Worm (Caenorhabditis elegans) whole organism, L4 larva: ENCODE data around the gene tmem-184.

Experiments used
- D1046.2 ChIP-seq: fragments of 200-800 bp; sonication (Bioruptor generic); IDR thresholded peaks from 2 replicates; pipeline ENCODE4 v1.3.6; 2022; ENCODE audit warnings: missing genetic modification characterization, missing compliant biosample characterization
- F26F4.8 ChIP-seq: fragments of 200-800 bp; sonication (Bioruptor generic); conservative IDR thresholded peaks from 2 replicates; pipeline ENCODE4 v1.3.6; 2022; ENCODE audit warnings: missing genetic modification characterization, missing compliant biosample characterization
- F37D6.2 ChIP-seq: sonication (generic microtip); optimal IDR thresholded peaks from 2 replicates; lab custom pipeline; 2016; ENCODE audit warnings: mild to moderate bottlenecking, missing genetic modification characterization, missing compliant biosample characterization
- F44E2.7 ChIP-seq: fragments of 200-800 bp; sonication (Bioruptor generic); IDR thresholded peaks from 2 replicates; pipeline ENCODE4 v2.1.2; 2022; ENCODE audit warnings: missing genetic modification characterization, missing compliant biosample characterization
- R02D3.7 ChIP-seq: fragments of 150-350 bp; sonication (generic microtip); optimal IDR thresholded peaks from 3 replicates; lab custom pipeline; 2014; ENCODE audit warnings: missing biosample characterization, missing genetic modification characterization
- T20F7.1 ChIP-seq: fragments of 200-800 bp; sonication (Bioruptor generic); optimal IDR thresholded peaks from 2 replicates; lab custom pipeline; 2018; ENCODE audit warnings: mild to moderate bottlenecking, missing genetic modification characterization, missing compliant biosample characterization
- Y48G9A.11 ChIP-seq: fragments of 200-800 bp; sonication (Bioruptor generic); IDR thresholded peaks from 2 replicates; pipeline ENCODE4 v1.3.6; 2022; ENCODE audit warnings: missing genetic modification reagents, missing genetic modification characterization, missing compliant biosample characterization
- aha-1 ChIP-seq: fragments of 150-350 bp; peaks from one replicate; lab custom pipeline; 2014; ENCODE audit warnings: missing biosample characterization, missing genetic modification characterization
- arid-1 ChIP-seq: fragments of 200-800 bp; sonication (Bioruptor generic); conservative IDR thresholded peaks from 2 replicates; pipeline ENCODE4 v1.3.6; 2022; ENCODE audit warnings: missing genetic modification reagents, missing genetic modification characterization, missing compliant biosample characterization
- ceh-62 ChIP-seq: sonication (generic microtip); optimal IDR thresholded peaks from 2 replicates; lab custom pipeline; 2017; ENCODE audit warnings: missing biosample characterization, missing genetic modification characterization
- ceh-82 ChIP-seq: sonication (generic microtip); optimal IDR thresholded peaks from 2 replicates; lab custom pipeline; 2017; ENCODE audit warnings: missing biosample characterization, missing genetic modification characterization
- daf-12 ChIP-seq: fragments of 150-350 bp; optimal IDR thresholded peaks from 2 replicates; lab custom pipeline; 2014; ENCODE audit warnings: missing biosample characterization, missing genetic modification reagents, missing genetic modification characterization
- daf-8 ChIP-seq: fragments of 200-800 bp; sonication (Bioruptor generic); IDR thresholded peaks from 2 replicates; pipeline ENCODE4 v1.3.6; 2022; ENCODE audit warnings: missing genetic modification characterization, missing compliant biosample characterization
- dmd-6 ChIP-seq: fragments of 200-800 bp; sonication (Bioruptor generic); IDR thresholded peaks from 2 replicates; pipeline ENCODE4 v1.3.6; 2022; ENCODE audit warnings: missing genetic modification reagents, missing genetic modification characterization, missing compliant biosample characterization
- dve-1 ChIP-seq: sonication (generic microtip); optimal IDR thresholded peaks from 2 replicates; lab custom pipeline; 2017; ENCODE audit warnings: antibody characterized with exemption, mild to moderate bottlenecking, missing genetic modification characterization, missing compliant biosample characterization; ENCODE audit not compliant: insufficient read depth
- fos-1 ChIP-seq: fragments of 150-350 bp; optimal IDR thresholded peaks from 2 replicates; lab custom pipeline; 2014; ENCODE audit warnings: missing biosample characterization, missing genetic modification characterization
- hif-1 ChIP-seq, 2 experiments: sonication (generic microtip); optimal IDR thresholded peaks; 2 replicates each; lab custom pipeline; 2016 to 2017; ENCODE audit warnings: missing compliant biosample characterization in 2 of 2, missing genetic modification characterization in 2 of 2, missing genetic modification reagents in 2 of 2, missing genotype in 2 of 2, mild to moderate bottlenecking in 1 of 2
- hlh-11 ChIP-seq: fragments of 200-800 bp; sonication (Bioruptor generic); optimal IDR thresholded peaks from 2 replicates; lab custom pipeline; 2018; ENCODE audit warnings: mild to moderate bottlenecking, missing genetic modification characterization, missing compliant biosample characterization
- hlh-30 ChIP-seq: sonication (generic microtip); optimal IDR thresholded peaks from 2 replicates; lab custom pipeline; 2017; ENCODE audit warnings: antibody characterized with exemption, mild to moderate bottlenecking, missing genetic modification characterization, missing compliant biosample characterization; ENCODE audit not compliant: insufficient read depth
- hmg-1.1 ChIP-seq: fragments of 200-800 bp; sonication (Bioruptor generic); IDR thresholded peaks from 2 replicates; pipeline ENCODE4 v1.3.6; 2022; ENCODE audit warnings: missing genetic modification reagents, missing genetic modification characterization, missing compliant biosample characterization
- lim-7 ChIP-seq: fragments of 200-800 bp; sonication (Bioruptor generic); IDR thresholded peaks from 2 replicates; pipeline ENCODE4 v1.3.6; 2022; ENCODE audit warnings: missing genetic modification characterization, missing compliant biosample characterization
- lin-13 ChIP-seq: fragments of 150-350 bp; optimal IDR thresholded peaks from 2 replicates; lab custom pipeline; 2014; ENCODE audit warnings: missing biosample characterization, missing genetic modification reagents, missing genetic modification characterization
- lin-15B ChIP-seq: fragments of 150-350 bp; sonication (generic microtip); optimal IDR thresholded peaks from 3 replicates; lab custom pipeline; 2014; ENCODE audit warnings: missing biosample characterization, missing genetic modification characterization
- lin-38 ChIP-seq: fragments of 200-800 bp; sonication (Bioruptor generic); IDR thresholded peaks from 2 replicates; pipeline ENCODE4 v1.3.6; 2022; ENCODE audit warnings: missing genetic modification reagents, missing genetic modification characterization, missing compliant biosample characterization
- lir-3 ChIP-seq: sonication (generic microtip); optimal IDR thresholded peaks from 2 replicates; lab custom pipeline; 2016; ENCODE audit warnings: mild to moderate bottlenecking, missing genetic modification characterization, missing compliant biosample characterization
- lsy-2 ChIP-seq, 2 experiments: fragments of 150-350 bp in 1 of 2; sonication (generic microtip) in 1 of 2; optimal IDR thresholded peaks; 2 replicates each; lab custom pipeline; 2014 to 2017; ENCODE audit warnings: missing biosample characterization in 2 of 2, missing genetic modification characterization in 2 of 2
- madf-9 ChIP-seq: fragments of 200-800 bp; sonication (Bioruptor generic); conservative IDR thresholded peaks from 2 replicates; pipeline ENCODE4 v1.3.6; 2022; ENCODE audit warnings: missing genetic modification reagents, missing genetic modification characterization, missing compliant biosample characterization
- mdl-1 ChIP-seq, 2 experiments: fragments of 150-350 bp in 1 of 2; sonication (generic microtip) in 1 of 2; optimal IDR thresholded peaks; 2 replicates each; lab custom pipeline; 2014 to 2017; ENCODE audit warnings: missing biosample characterization in 2 of 2, missing genetic modification characterization in 2 of 2
- mes-2 ChIP-seq: sonication (generic microtip); optimal IDR thresholded peaks from 2 replicates; lab custom pipeline; 2016; ENCODE audit warnings: missing genotype, mild to moderate bottlenecking, missing genetic modification characterization, missing compliant biosample characterization; ENCODE audit not compliant: poor library complexity, severe bottlenecking
- mxl-2 ChIP-seq: fragments of 200-800 bp; sonication (Bioruptor generic); conservative IDR thresholded peaks from 2 replicates; pipeline ENCODE4 v1.3.6; 2022; ENCODE audit warnings: missing genetic modification reagents, missing genetic modification characterization, missing compliant biosample characterization
- mxl-3 ChIP-seq: fragments of 200-800 bp; sonication (Bioruptor generic); optimal IDR thresholded peaks from 2 replicates; lab custom pipeline; 2018; ENCODE audit warnings: mild to moderate bottlenecking, missing genetic modification characterization, missing compliant biosample characterization
- nhr-25 ChIP-seq: sonication (generic microtip); optimal IDR thresholded peaks from 2 replicates; lab custom pipeline; 2017; ENCODE audit warnings: missing genetic modification characterization, mild to moderate bottlenecking, missing compliant biosample characterization, antibody characterized with exemption, moderate library complexity, borderline replicate concordance; ENCODE audit not compliant: insufficient read depth
- nhr-28 ChIP-seq: fragments of 150-350 bp; optimal IDR thresholded peaks from 2 replicates; lab custom pipeline; 2014; ENCODE audit warnings: missing biosample characterization, missing genetic modification characterization
- nhr-48 ChIP-seq: sonication (generic microtip); optimal IDR thresholded peaks from 2 replicates; lab custom pipeline; 2016; ENCODE audit warnings: mild to moderate bottlenecking, missing genetic modification characterization, missing compliant biosample characterization
- nhr-6 ChIP-seq: fragments of 150-350 bp; optimal IDR thresholded peaks from 2 replicates; lab custom pipeline; 2014; ENCODE audit warnings: missing biosample characterization, missing genetic modification characterization
- nhr-77 ChIP-seq: fragments of 150-350 bp; optimal IDR thresholded peaks from 2 replicates; lab custom pipeline; 2014; ENCODE audit warnings: missing biosample characterization, missing genetic modification characterization
- pha-4 ChIP-seq, 2 experiments: fragments of 150-350 bp in 1 of 2; fragments of 200-800 bp in 1 of 2; sonication (Bioruptor generic) in 1 of 2; IDR thresholded peaks in 1 of 2; optimal IDR thresholded peaks in 1 of 2; 2 replicates each; pipeline versions ENCODE4 v1.3.6 to Lab custom; 2014 to 2022; ENCODE audit warnings: missing genetic modification characterization in 2 of 2, missing genetic modification reagents in 2 of 2, missing biosample characterization in 1 of 2, missing compliant biosample characterization in 1 of 2
- php-3 ChIP-seq: fragments of 200-800 bp; sonication (Bioruptor generic); IDR thresholded peaks from 2 replicates; pipeline ENCODE4 v1.3.6; 2022; ENCODE audit warnings: missing genetic modification reagents, missing genetic modification characterization, missing compliant biosample characterization
- rbr-2 ChIP-seq: sonication (generic microtip); optimal IDR thresholded peaks from 2 replicates; lab custom pipeline; 2016; ENCODE audit warnings: missing genotype, missing genetic modification characterization, missing compliant biosample characterization
- saeg-2 ChIP-seq: fragments of 200-800 bp; sonication (Bioruptor generic); IDR thresholded peaks from 2 replicates; pipeline ENCODE4 v1.3.6; 2022; ENCODE audit warnings: missing genetic modification reagents, missing genetic modification characterization, missing compliant biosample characterization
- sdz-12 ChIP-seq: fragments of 200-800 bp; sonication (Bioruptor generic); optimal IDR thresholded peaks from 2 replicates; lab custom pipeline; 2018; ENCODE audit warnings: mild to moderate bottlenecking, missing genetic modification characterization, missing compliant biosample characterization
- set-16 ChIP-seq: fragments of 200-800 bp; sonication (Bioruptor generic); IDR thresholded peaks from 2 replicates; pipeline ENCODE4 v1.3.6; 2022; ENCODE audit warnings: missing genetic modification reagents, missing genetic modification characterization, missing compliant biosample characterization
- skn-1 ChIP-seq: fragments of 150-350 bp; optimal IDR thresholded peaks from 2 replicates; lab custom pipeline; 2014; ENCODE audit warnings: missing biosample characterization, missing genetic modification characterization
- unc-130 ChIP-seq: sonication (generic microtip); optimal IDR thresholded peaks from 2 replicates; lab custom pipeline; 2016; ENCODE audit warnings: missing genetic modification reagents, missing genetic modification characterization, missing compliant biosample characterization
- unc-62 ChIP-seq, 3 experiments: fragments of 150-350 bp in 1 of 3; sonication (generic microtip); optimal IDR thresholded peaks in 2 of 3; peaks in 1 of 3; 1 replicate in 1 of 3; 2 replicates in 2 of 3; lab custom pipeline; 2014 to 2017; ENCODE audit warnings: missing biosample characterization in 3 of 3, missing genetic modification characterization in 3 of 3, missing genetic modification reagents in 3 of 3, missing genotype in 1 of 3
- vab-7 ChIP-seq: fragments of 200-800 bp; sonication (Bioruptor generic); IDR thresholded peaks from 2 replicates; pipeline ENCODE4 v1.3.6; 2022; ENCODE audit warnings: missing genetic modification reagents, missing genetic modification characterization, missing compliant biosample characterization
- zip-2 ChIP-seq: fragments of 150-350 bp; optimal IDR thresholded peaks from 2 replicates; lab custom pipeline; 2014; ENCODE audit warnings: missing biosample characterization, missing genetic modification characterization

tmem-184 gene

ce11 chrX:14745218-14745617, 38.6 kb upstream of the tmem-184 start:
- TF ChIP-seq nhr-28 (tag; lab: Kevin White, UChicago): peak; percentile 1
- no peak for TF ChIP-seq pha-4 (GFP tag; IDR thresholded peaks at IDR 0.05; lab: Robert Waterston, UW)
- TF ChIP-seq pha-4 (tag; optimal IDR thresholded peaks at IDR 0.05; lab: Kevin White, UChicago): peak; percentile 89
- peak; percentile 10 for TF ChIP-seq hlh-30 (tag; lab: Kevin White, UChicago)
- TF ChIP-seq hlh-11: peak; percentile 46
- no peak for TF ChIP-seq mes-2 (tag; lab: Kevin White, UChicago)
- peak; percentile 6 for TF ChIP-seq nhr-25 (tag; lab: Kevin White, UChicago)
- TF ChIP-seq lir-3: no peak
- TF ChIP-seq hmg-1.1 (GFP tag; lab: Robert Waterston, UW): no peak

DNA sequence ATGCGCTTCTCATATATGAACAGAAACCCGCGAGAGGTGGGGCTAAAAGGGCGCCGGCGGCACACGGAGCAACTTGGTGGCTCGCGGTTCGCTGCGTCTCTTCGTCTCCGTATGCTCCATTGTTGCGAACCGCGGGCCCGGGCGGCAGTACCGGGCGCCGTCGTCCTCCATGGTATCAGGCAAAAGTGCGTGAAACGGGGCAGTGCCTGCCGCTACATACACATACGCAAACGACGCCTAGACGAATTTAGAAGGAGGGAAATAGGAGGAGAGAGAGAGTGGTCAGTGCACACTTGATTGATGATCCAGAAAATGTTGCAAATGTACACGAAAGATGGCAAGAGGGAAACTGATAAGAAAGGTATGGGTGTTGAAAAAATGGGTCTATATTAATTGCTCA, 37.8 kb upstream of the tmem-184 start:
- TF ChIP-seq lim-7 (GFP tag; lab: Robert Waterston, UW) (no peak), rbr-2 (tag; lab: Kevin White, UChicago) (peak; percentile 36), skn-1 (tag; lab: Kevin White, UChicago) (no peak), unc-130 (GFP tag; lab: Kevin White, UChicago) (no peak), set-16 (GFP tag; lab: Robert Waterston, UW) (peak; percentile 94), nhr-48 (tag; lab: Kevin White, UChicago) (peak; percentile 41), zip-2 (tag; lab: Kevin White, UChicago) (no peak), Y48G9A.11 (no peak), lsy-2 (tag; optimal IDR thresholded peaks at IDR 0.05; lab: Kevin White, UChicago) (peak in 1 of 2 experiments; percentile 3), unc-62 (GFP tag; optimal IDR thresholded peaks at IDR 0.05 in 1 of 2; lab: Kevin White, UChicago) (no peak), unc-62 (tag; optimal IDR thresholded peaks at IDR 0.05; lab: Kevin White, UChicago) (no peak), madf-9 (GFP tag; lab: Robert Waterston, UW) (no peak), F26F4.8 (GFP tag; lab: Robert Waterston, UW) (no peak), dmd-6 (0 out of 2 replicates have a peak, but pooled peaks have one; percentile 20), php-3 (peak; percentile 70), dve-1 (peak; percentile 21), hmg-1.1 (GFP tag; lab: Robert Waterston, UW) (peak; percentile 60; the same call in 1 of the 2 replicates), lin-13 (GFP tag; lab: Kevin White, UChicago) (no peak), sdz-12 (GFP tag; lab: Kevin White, UChicago) (no peak), nhr-6 (tag; lab: Kevin White, UChicago) (no peak), aha-1 (tag; lab: Kevin White, UChicago) (peak; percentile 24), ceh-82 (tag; lab: Kevin White, UChicago) (no peak), mxl-2 (GFP tag; lab: Robert Waterston, UW) (no peak), daf-12 (tag; lab: Kevin White, UChicago) (no peak), fos-1 (tag; lab: Kevin White, UChicago) (no peak), lir-3 (no peak), F44E2.7 (GFP tag; lab: Robert Waterston, UW) (0 out of 2 replicates have a peak, but pooled peaks have one; percentile 46), mdl-1 (tag; optimal IDR thresholded peaks at IDR 0.05; lab: Kevin White, UChicago) (peak in 1 of 2 experiments; percentile 40), mxl-3 (GFP tag; lab: Kevin White, UChicago) (no peak), F37D6.2 (tag; lab: Kevin White, UChicago) (no peak), hlh-11 (peak; percentile 84), nhr-25 (tag; lab: Kevin White, UChicago) (no peak), lin-15B (tag; lab: Kevin White, UChicago) (no peak), ceh-62 (no peak), daf-8 (GFP tag; lab: Robert Waterston, UW) (no peak), T20F7.1 (GFP tag; lab: Kevin White, UChicago) (no peak), nhr-28 (tag; lab: Kevin White, UChicago) (peak; percentile 11), saeg-2 (GFP tag; lab: Robert Waterston, UW) (no peak), arid-1 (GFP tag; lab: Robert Waterston, UW) (peak; percentile 43; the same call in 1 of the 2 replicates), vab-7 (GFP tag; lab: Robert Waterston, UW) (no peak), nhr-77 (tag; lab: Kevin White, UChicago) (no peak), R02D3.7 (tag; lab: Kevin White, UChicago) (no peak), lin-38 (GFP tag; lab: Robert Waterston, UW) (no peak), hif-1 (tag; optimal IDR thresholded peaks at IDR 0.05; lab: Kevin White, UChicago) (peak in 1 of 2 experiments; percentile 56), D1046.2 (peak; percentile 50; the same call in 1 of the 2 replicates)
